Worm (Caenorhabditis elegans) whole organism, L3 larva: ENCODE results near the gene msp-53.

Experiments used
- ZK546.5 ChIP-seq: sonication (generic microtip); optimal IDR thresholded peaks from 2 replicates; lab custom pipeline; 2017; ENCODE audit warnings: missing biosample characterization, missing genetic modification characterization
- ceh-16 ChIP-seq: sonication (generic microtip); optimal IDR thresholded peaks from 2 replicates; lab custom pipeline; 2017; ENCODE audit warnings: missing biosample characterization, missing genetic modification characterization
- ceh-28 ChIP-seq: fragments of 150-350 bp; optimal IDR thresholded peaks from 2 replicates; lab custom pipeline; 2014; ENCODE audit warnings: missing biosample characterization, missing genetic modification reagents, missing genetic modification characterization
- ceh-82 ChIP-seq: fragments of 150-350 bp; optimal IDR thresholded peaks from 2 replicates; lab custom pipeline; 2014; ENCODE audit warnings: missing biosample characterization, missing genetic modification characterization
- elt-2 ChIP-seq: sonication (generic microtip); optimal IDR thresholded peaks from 2 replicates; lab custom pipeline; 2016; ENCODE audit warnings: missing genetic modification reagents, mild to moderate bottlenecking, missing genetic modification characterization, missing compliant biosample characterization
- elt-3 ChIP-seq, 3 experiments: fragments of 150-350 bp in 1 of 3; sonication (generic microtip) in 2 of 3; optimal IDR thresholded peaks; 2 replicates in 2 of 3; 4 replicates in 1 of 3; lab custom pipeline; 2014 to 2017; ENCODE audit warnings: missing biosample characterization in 3 of 3, missing genetic modification characterization in 3 of 3
- fkh-10 ChIP-seq: sonication (generic microtip); optimal IDR thresholded peaks from 2 replicates; lab custom pipeline; 2017; ENCODE audit warnings: missing biosample characterization, missing genetic modification reagents, missing genetic modification characterization
- hmg-11 ChIP-seq: sonication (generic microtip); optimal IDR thresholded peaks from 2 replicates; lab custom pipeline; 2016; ENCODE audit warnings: missing genetic modification characterization, missing compliant biosample characterization
- jun-1 ChIP-seq: fragments of 150-350 bp; optimal IDR thresholded peaks from 2 replicates; lab custom pipeline; 2014; ENCODE audit warnings: missing biosample characterization, missing genetic modification reagents, missing genetic modification characterization
- lin-15B ChIP-seq: fragments of 150-350 bp; optimal IDR thresholded peaks from 2 replicates; lab custom pipeline; 2014; ENCODE audit warnings: missing biosample characterization, missing genetic modification characterization
- lin-39 ChIP-seq: fragments of 150-350 bp; optimal IDR thresholded peaks from 2 replicates; lab custom pipeline; 2018; ENCODE audit warnings: missing biosample characterization, missing genetic modification reagents, missing genetic modification characterization
- mdl-1 ChIP-seq: fragments of 150-350 bp; optimal IDR thresholded peaks from 2 replicates; lab custom pipeline; 2014; ENCODE audit warnings: missing biosample characterization, missing genetic modification characterization
- nfya-1 ChIP-seq: sonication (generic microtip); optimal IDR thresholded peaks from 2 replicates; lab custom pipeline; 2017; ENCODE audit warnings: missing genetic modification characterization, mild to moderate bottlenecking, missing compliant biosample characterization, antibody characterized with exemption, moderate library complexity; ENCODE audit not compliant: insufficient read depth
- nhr-12 ChIP-seq: fragments of 150-350 bp; optimal IDR thresholded peaks from 2 replicates; lab custom pipeline; 2014; ENCODE audit warnings: missing biosample characterization, missing genetic modification characterization
- nhr-23 ChIP-seq: fragments of 150-350 bp; optimal IDR thresholded peaks from 2 replicates; lab custom pipeline; 2014; ENCODE audit warnings: missing biosample characterization, missing genetic modification reagents, missing genetic modification characterization
- nhr-25 ChIP-seq: sonication (generic microtip); optimal IDR thresholded peaks from 2 replicates; lab custom pipeline; 2017; ENCODE audit warnings: missing biosample characterization, missing genetic modification characterization
- nhr-28 ChIP-seq: fragments of 150-350 bp; optimal IDR thresholded peaks from 2 replicates; lab custom pipeline; 2014; ENCODE audit warnings: missing biosample characterization, missing genetic modification characterization
- nhr-43 ChIP-seq: sonication (generic microtip); optimal IDR thresholded peaks from 2 replicates; lab custom pipeline; 2016; ENCODE audit warnings: mild to moderate bottlenecking, missing genetic modification characterization, missing compliant biosample characterization; ENCODE audit not compliant: poor library complexity, severe bottlenecking
- nhr-76 ChIP-seq: fragments of 150-350 bp; sonication (generic microtip); optimal IDR thresholded peaks from 5 replicates; lab custom pipeline; 2014; ENCODE audit warnings: missing biosample characterization, missing genetic modification characterization
- nhr-77 ChIP-seq: fragments of 150-350 bp; optimal IDR thresholded peaks from 2 replicates; lab custom pipeline; 2014; ENCODE audit warnings: missing biosample characterization, missing genetic modification characterization
- pha-4 ChIP-seq: fragments of 150-350 bp; optimal IDR thresholded peaks from 2 replicates; lab custom pipeline; 2014; ENCODE audit warnings: missing biosample characterization, missing genetic modification reagents, missing genetic modification characterization
- pqm-1 ChIP-seq: fragments of 150-350 bp; optimal IDR thresholded peaks from 2 replicates; lab custom pipeline; 2017; ENCODE audit warnings: missing biosample characterization, missing genetic modification characterization, inconsistent platforms
- sea-2 ChIP-seq: fragments of 150-350 bp; sonication (generic microtip); optimal IDR thresholded peaks from 4 replicates; lab custom pipeline; 2014; ENCODE audit warnings: missing biosample characterization, missing genetic modification reagents, missing genetic modification characterization
- tbx-2 ChIP-seq: sonication (generic microtip); optimal IDR thresholded peaks from 2 replicates; lab custom pipeline; 2016; ENCODE audit warnings: mild to moderate bottlenecking, missing genetic modification characterization, missing compliant biosample characterization
- unc-62 ChIP-seq: fragments of 150-350 bp; sonication (generic microtip); optimal IDR thresholded peaks from 4 replicates; lab custom pipeline; 2014; ENCODE audit warnings: missing biosample characterization, missing genetic modification reagents, missing genetic modification characterization
- ztf-11 ChIP-seq: fragments of 150-350 bp; optimal IDR thresholded peaks from 2 replicates; lab custom pipeline; 2014; ENCODE audit warnings: missing biosample characterization, missing genetic modification characterization

The msp-53 gene

ce11 chrIV:5089795-5090528 lies 25.1 kb upstream of the msp-53 start:
- TF ChIP-seq elt-3 (tag; optimal IDR thresholded peaks at IDR 0.05; lab: Kevin White, UChicago): peak in 1 of 3 experiments; percentile 92
- TF ChIP-seq nfya-1 (tag; lab: Kevin White, UChicago): peak; percentile 12
- TF ChIP-seq nhr-25 (tag; lab: Kevin White, UChicago): peak; percentile 35
- peak; percentile 28 for TF ChIP-seq nhr-23 (tag; lab: Kevin White, UChicago)
- peak; percentile 79 for TF ChIP-seq elt-2 (tag; lab: Kevin White, UChicago)
- TF ChIP-seq, all 47 proteins: peak for 5; not testable (repeated sequence) for 42

DNA sequence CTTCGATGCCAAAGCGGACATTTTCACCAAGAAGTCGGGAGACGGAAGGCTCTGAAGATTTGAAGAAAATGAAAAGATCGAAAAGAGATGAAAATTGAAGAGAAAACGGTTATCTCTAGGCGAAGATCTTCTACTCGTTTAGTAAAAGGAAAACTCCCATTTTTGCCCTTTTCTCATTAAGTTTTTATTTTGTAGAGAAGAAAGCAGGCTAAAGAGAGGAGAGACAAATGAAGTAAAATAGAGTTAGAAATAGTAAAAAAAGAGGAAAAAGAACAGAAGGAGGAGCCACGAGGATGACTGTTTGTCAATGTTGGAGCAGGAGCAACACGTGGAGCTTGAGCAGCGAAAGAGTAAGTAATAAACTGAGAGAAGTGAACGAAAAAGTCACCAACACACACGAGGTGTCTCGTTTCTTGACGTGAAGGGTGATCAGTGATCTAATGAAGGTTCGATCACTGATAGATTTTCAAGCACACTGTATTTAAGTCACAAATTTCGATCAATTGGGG lies 24.0 kb upstream of the msp-53 start, which contains the start of gene ivd-1:
Gene ivd-1 (minus strand): TSS at position 51 of the 509 bp plus-strand sequence.
- TF ChIP-seq mdl-1 (tag; lab: Kevin White, UChicago) (peak; percentile 8), ztf-11 (tag; lab: Kevin White, UChicago) (no peak), pha-4 (tag; lab: Kevin White, UChicago) (peak; percentile 75), elt-2 (tag; lab: Kevin White, UChicago) (peak; percentile 75)
- TF ChIP-seq, all 47 proteins: peak for 3

DNA sequence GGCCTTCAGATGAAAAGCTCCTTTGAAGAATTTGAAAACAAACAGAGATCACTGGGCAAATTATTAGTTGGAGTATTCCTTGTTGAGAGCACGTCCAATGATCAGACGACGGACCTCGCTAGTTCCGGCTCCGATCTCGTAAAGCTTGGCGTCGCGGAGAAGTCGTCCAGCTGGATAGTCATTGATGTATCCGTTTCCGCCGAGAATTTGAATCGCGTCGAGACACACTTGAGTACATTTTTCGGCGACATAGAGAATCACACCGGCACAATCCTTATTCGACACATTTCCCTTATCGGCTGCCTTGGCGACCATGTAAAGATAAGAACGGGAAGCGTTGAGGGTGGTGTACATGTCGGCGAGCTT lies 22.1 kb upstream of the msp-53 start:
- no peak for TF ChIP-seq lin-15B (tag; lab: Kevin White, UChicago)
- peak; percentile 25 for TF ChIP-seq elt-2 (tag; lab: Kevin White, UChicago)

ce11 chrIV:5086243-5086960 lies 21.5 kb upstream of the msp-53 start:
- TF ChIP-seq elt-2 (tag; lab: Kevin White, UChicago) (peak; percentile 1), ceh-16 (no peak)

DNA sequence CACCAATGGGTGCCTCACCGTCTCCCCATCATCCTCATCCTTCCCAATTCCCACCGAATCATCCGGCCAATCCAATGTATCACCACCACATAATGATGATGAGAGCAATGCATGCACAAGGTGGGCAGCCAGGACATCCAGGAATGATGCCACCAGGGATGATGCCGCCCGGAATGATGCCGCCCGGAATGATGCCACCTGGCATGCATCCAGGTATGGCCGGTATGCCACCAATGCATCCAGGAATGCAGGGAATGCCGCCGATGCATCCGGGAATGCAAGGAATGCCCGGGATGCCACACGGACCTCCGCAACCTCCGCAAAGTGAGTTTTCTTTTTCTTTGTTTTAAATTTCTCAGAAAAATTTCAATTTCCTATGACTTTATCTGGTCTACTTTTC lies 20.9 kb upstream of the msp-53 start:
- TF ChIP-seq nfya-1 (tag; lab: Kevin White, UChicago) (no peak), jun-1 (tag; lab: Kevin White, UChicago) (no peak), nhr-76 (tag; lab: Kevin White, UChicago) (no peak), fkh-10 (GFP tag; lab: Kevin White, UChicago) (no peak), hmg-11 (no peak), nhr-43 (no peak), ceh-82 (no peak), unc-62 (no peak), pqm-1 (tag; lab: Kevin White, UChicago) (no peak), lin-39 (tag; lab: Kevin White, UChicago) (no peak), ZK546.5 (tag; lab: Kevin White, UChicago) (no peak), ceh-28 (tag; lab: Kevin White, UChicago) (no peak), nhr-28 (no peak)

DNA sequence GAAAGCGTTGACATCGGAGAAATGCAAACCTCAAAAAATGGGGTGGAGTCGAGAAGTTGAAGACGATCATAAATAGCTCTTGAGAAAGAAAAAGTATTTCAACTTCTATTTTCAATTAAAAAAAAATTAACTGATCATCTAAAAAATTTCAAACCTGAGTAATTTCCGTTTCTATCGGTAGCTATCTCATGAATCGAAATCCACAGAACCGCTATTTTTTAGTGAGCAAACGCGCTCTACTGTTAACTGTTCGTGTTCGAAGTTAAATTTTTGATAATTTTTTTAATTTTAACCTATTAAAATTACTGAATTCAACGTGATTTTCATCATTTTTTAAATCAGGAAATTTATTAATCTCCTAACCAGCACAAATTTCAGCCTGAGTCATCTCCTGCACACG lies 19.0 kb upstream of the msp-53 start:
- TF ChIP-seq lin-39 (tag; lab: Kevin White, UChicago) (no peak), nhr-77 (tag; lab: Kevin White, UChicago) (no peak), nhr-28 (no peak), pqm-1 (tag; lab: Kevin White, UChicago) (no peak), ceh-28 (tag; lab: Kevin White, UChicago) (no peak), nhr-12 (no peak), tbx-2 (no peak), pha-4 (tag; lab: Kevin White, UChicago) (no peak), jun-1 (tag; lab: Kevin White, UChicago) (no peak), nfya-1 (tag; lab: Kevin White, UChicago) (no peak), sea-2 (GFP tag; lab: Kevin White, UChicago) (no peak), mdl-1 (tag; lab: Kevin White, UChicago) (no peak)
